Worm (Caenorhabditis elegans): ENCODE results near the gene acp-6.

DNA sequence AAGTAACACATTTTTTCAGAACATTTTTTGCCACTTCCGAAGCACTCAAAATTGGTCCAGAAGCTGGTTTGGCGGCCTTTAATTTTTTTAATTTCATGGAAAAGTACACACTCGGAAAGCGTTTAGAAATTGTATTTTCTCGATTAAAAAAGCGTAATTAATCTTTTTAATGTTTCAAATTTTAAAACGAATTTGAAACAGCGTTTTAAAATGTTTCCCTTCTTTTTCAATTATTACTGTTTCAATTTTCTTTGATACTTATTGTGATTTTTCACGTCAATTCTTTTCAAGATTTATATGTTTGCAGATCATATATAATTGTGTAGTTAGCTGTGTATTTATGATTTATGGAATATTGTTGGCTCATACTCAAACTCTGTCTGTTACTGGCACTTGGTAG, 38.1 kb upstream of the acp-6 start, which contains the start of gene acr-25:
- TF ChIP-seq ceh-36 (tag; optimal IDR thresholded peaks at IDR 0.05) (no peak), scrt-1 (GFP tag; IDR thresholded peaks at IDR 0.05) (no peak), ama-1 (optimal IDR thresholded peaks at IDR 0.05) (no peak), F13C5.2 (tag; optimal IDR thresholded peaks at IDR 0.05) (no peak), aly-1 (tag; optimal IDR thresholded peaks at IDR 0.05) (no peak), flt-1 (GFP tag; IDR thresholded peaks at IDR 0.05) (no peak), tra-4 (tag; optimal IDR thresholded peaks at IDR 0.05) (no peak), pes-1 (GFP tag; IDR thresholded peaks at IDR 0.05) (no peak), hmbx-1 (tag; optimal IDR thresholded peaks at IDR 0.05) (no peak), sea-1 (GFP tag; conservative IDR thresholded peaks at IDR 0.05) (no peak), ceh-13 (GFP tag; optimal IDR thresholded peaks at IDR 0.05) (no peak), tbx-11 (GFP tag; IDR thresholded peaks at IDR 0.05) (no peak), hnd-1 (tag; optimal IDR thresholded peaks at IDR 0.05) (no peak)
